Worm (Caenorhabditis elegans): ENCODE measurements around the gene nhr-209.
A peak's percentile ranks its signal among the peaks of the same experiment; 100 is the strongest.

nhr-209 gene

DNA sequence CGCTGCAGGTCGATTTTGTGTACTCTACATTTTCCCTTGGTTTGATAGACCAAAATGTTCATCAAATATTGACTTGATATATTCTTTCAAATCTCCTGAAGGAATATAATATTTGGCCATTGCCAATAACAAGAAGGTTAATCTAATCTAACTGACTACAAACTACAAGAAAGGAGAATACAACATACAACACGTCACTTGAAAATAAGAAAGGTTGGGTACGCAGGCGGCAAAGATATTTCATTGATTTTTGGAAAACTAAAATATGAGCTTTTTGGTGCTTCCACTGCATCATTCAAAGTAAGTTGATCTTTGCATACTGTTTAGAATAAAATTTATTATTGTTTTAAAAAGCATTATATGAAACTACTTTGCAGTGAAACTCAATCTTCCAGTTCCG is at the start of gene nhr-209:
Gene nhr-209, plus strand, starts transcription at position 27 of the 400 bp plus-strand sequence.
- TF ChIP-seq ttx-3 (tag; optimal IDR thresholded peaks at IDR 0.05) (no peak), dmd-4 (tag; optimal IDR thresholded peaks at IDR 0.05; ENCODE audit: borderline replicate concordance) (no peak), pat-9 (tag; optimal IDR thresholded peaks at IDR 0.05) (no peak)

DNA sequence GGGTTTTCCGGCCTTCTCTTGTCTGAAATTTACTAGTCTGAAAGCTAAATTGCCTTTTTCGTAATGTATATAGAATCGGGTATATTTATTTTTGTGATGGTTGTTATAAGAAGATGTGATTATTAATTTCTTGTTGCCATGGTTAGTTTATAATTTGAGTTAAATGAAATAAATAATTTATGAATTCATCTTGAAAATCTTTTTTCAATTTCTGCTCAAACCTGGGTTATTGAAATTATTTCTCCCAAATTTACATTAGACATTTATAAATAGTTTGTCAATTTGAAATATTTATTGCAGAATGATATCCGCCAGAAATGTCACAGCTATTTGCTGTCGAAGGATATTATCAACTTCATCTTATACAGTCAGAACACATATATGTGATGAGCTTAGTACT is 49.5 kb upstream of the nhr-209 start, which contains the start of gene dars-2:
Gene dars-2, plus strand, starts transcription at position 301 of the 400 bp plus-strand sequence.
- TF ChIP-seq npax-4 (tag; optimal IDR thresholded peaks at IDR 0.05) (no peak), fax-1 (tag; optimal IDR thresholded peaks at IDR 0.05) (no peak), nhr-11 (tag; optimal IDR thresholded peaks at IDR 0.05) (no peak), sox-4 (tag; optimal IDR thresholded peaks at IDR 0.05) (no peak), ceh-48 (tag; optimal IDR thresholded peaks at IDR 0.05) (no peak), Y22D7AL.16 (tag; optimal IDR thresholded peaks at IDR 0.05) (no peak), che-1 (tag; optimal IDR thresholded peaks at IDR 0.05) (no peak), eyg-1 (tag; optimal IDR thresholded peaks at IDR 0.05) (no peak), unc-86 (tag; optimal IDR thresholded peaks at IDR 0.05) (no peak), ceh-31 (tag; optimal IDR thresholded peaks at IDR 0.05) (no peak), hlh-30 (tag; optimal IDR thresholded peaks at IDR 0.05; ENCODE audit: insufficient read depth) (no peak), unc-55 (GFP tag; optimal IDR thresholded peaks at IDR 0.05) (no peak), hlh-15 (tag; optimal IDR thresholded peaks at IDR 0.05) (no peak), sdc-2 (tag; optimal IDR thresholded peaks at IDR 0.05) (no peak), hlh-6 (tag; optimal IDR thresholded peaks at IDR 0.05) (no peak), ama-1 (optimal IDR thresholded peaks at IDR 0.05) (no peak), ceh-6 (GFP tag; optimal IDR thresholded peaks at IDR 0.05) (no peak), ceh-14 (tag; optimal IDR thresholded peaks at IDR 0.05) (no peak), lin-11 (tag; optimal IDR thresholded peaks at IDR 0.05) (no peak), ceh-9 (tag; optimal IDR thresholded peaks at IDR 0.05) (no peak)

ce11 chrV:12053598-12053997 is 44.4 kb upstream of the nhr-209 start, which contains the start of gene F10C2.7:
F10C2.7 (plus strand) TSS chrV:12053898.
- TF ChIP-seq pag-3 (tag; optimal IDR thresholded peaks at IDR 0.05; ENCODE audit: borderline replicate concordance) (no peak), hlh-30 (tag; optimal IDR thresholded peaks at IDR 0.05; ENCODE audit: insufficient read depth) (no peak), nhr-11 (tag; optimal IDR thresholded peaks at IDR 0.05) (no peak), T23F11.4 (GFP tag; optimal IDR thresholded peaks at IDR 0.05) (no peak), gmeb-2 (tag; optimal IDR thresholded peaks at IDR 0.05) (no peak)

- TF ChIP-seq nhr-232 (tag; optimal IDR thresholded peaks at IDR 0.05) = no peak
- TF ChIP-seq fax-1 (tag; optimal IDR thresholded peaks at IDR 0.05) = no peak
Measured at ce11 chrV:12059719-12060118, 38.2 kb upstream of the nhr-209 start, which contains the start of gene R07B7.2. R07B7.2 (minus strand) TSS chrV:12059753.

- TF ChIP-seq ama-1 (optimal IDR thresholded peaks at IDR 0.05) (peak; percentile 41), sdc-2 (tag; optimal IDR thresholded peaks at IDR 0.05) (no peak)
Measured at ce11 chrV:12063036-12063435, 34.9 kb upstream of the nhr-209 start, which contains the start of gene clh-6. clh-6 (minus strand) TSS chrV:12063368.

DNA sequence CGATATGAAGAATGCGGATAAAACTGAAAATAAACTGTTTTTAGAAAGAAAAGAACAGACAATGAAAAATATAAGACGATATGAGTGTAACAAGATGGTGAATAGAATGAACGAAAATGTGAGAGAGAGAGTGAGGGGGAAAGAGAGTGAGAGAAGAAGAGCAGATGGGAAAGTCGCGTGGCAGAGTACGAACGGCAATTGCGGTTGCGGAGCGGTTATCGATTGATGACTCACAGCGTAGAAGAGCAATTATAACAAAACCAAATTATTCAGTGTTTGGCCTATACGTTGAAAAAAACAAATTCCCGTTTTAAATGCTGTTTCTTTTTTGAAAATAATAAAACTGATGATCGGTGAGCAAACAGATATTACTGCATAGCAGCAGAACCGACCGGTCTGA is 32.6 kb upstream of the nhr-209 start, which contains the start of gene pqn-53:
Gene pqn-53, minus strand, starts transcription at position 23 of the 400 bp plus-strand sequence.
- no peak for TF ChIP-seq ceh-30 (tag; optimal IDR thresholded peaks at IDR 0.05)
- no peak for TF ChIP-seq pha-4 (tag; optimal IDR thresholded peaks at IDR 0.05)
- peak; percentile 8 for TF ChIP-seq rnt-1 (tag; optimal IDR thresholded peaks at IDR 0.05)
- TF ChIP-seq unc-55 (GFP tag; optimal IDR thresholded peaks at IDR 0.05) = peak; percentile 17
- peak; percentile 65 for TF ChIP-seq hlh-30 (tag; optimal IDR thresholded peaks at IDR 0.05; ENCODE audit: insufficient read depth)

DNA sequence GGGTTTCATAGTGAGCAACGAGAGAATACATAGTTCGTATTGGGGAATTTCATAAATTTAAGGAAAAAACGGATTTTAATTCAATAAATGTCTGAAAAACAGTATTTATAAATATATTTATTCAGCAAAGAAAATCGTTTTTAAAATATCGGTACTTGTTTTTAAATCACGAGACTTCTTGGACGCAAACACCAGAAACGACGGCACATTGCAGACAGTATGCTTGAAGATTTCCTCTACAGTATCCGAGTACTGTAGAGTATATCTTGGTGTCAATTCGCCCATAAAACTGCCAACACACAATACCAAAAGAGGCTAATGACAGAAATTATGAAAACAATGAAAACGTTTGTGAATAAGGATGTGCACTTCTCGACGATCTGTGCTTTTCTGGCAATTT is 32.1 kb upstream of the nhr-209 start:
- TF ChIP-seq hlh-30 (tag; optimal IDR thresholded peaks at IDR 0.05; ENCODE audit: insufficient read depth) (peak; percentile 86), K02D7.2 (tag; optimal IDR thresholded peaks at IDR 0.05) (no peak)

All from whole organism, late embryonic.